Worm (Caenorhabditis elegans) whole organism, L3 larva: ENCODE data around the gene R08A2.9.

Experiments used
- ZK546.5 ChIP-seq: sonication (generic microtip); optimal IDR thresholded peaks from 2 replicates; lab custom pipeline; 2017; ENCODE audit warnings: missing biosample characterization, missing genetic modification characterization
- aly-2 ChIP-seq: fragments of 150-350 bp; optimal IDR thresholded peaks from 2 replicates; lab custom pipeline; 2014; ENCODE audit warnings: missing biosample characterization, missing genetic modification characterization
- ceh-28 ChIP-seq: fragments of 150-350 bp; optimal IDR thresholded peaks from 2 replicates; lab custom pipeline; 2014; ENCODE audit warnings: missing biosample characterization, missing genetic modification reagents, missing genetic modification characterization
- ceh-82 ChIP-seq: fragments of 150-350 bp; optimal IDR thresholded peaks from 2 replicates; lab custom pipeline; 2014; ENCODE audit warnings: missing biosample characterization, missing genetic modification characterization
- ceh-9 ChIP-seq: sonication (generic microtip); optimal IDR thresholded peaks from 2 replicates; lab custom pipeline; 2018; ENCODE audit warnings: missing biosample characterization, missing genetic modification characterization
- daf-12 ChIP-seq: fragments of 150-350 bp; optimal IDR thresholded peaks from 2 replicates; lab custom pipeline; 2014; ENCODE audit warnings: missing biosample characterization, missing genetic modification reagents, missing genetic modification characterization
- egl-5 ChIP-seq: fragments of 150-350 bp; optimal IDR thresholded peaks from 2 replicates; lab custom pipeline; 2017; ENCODE audit warnings: missing biosample characterization, missing genetic modification reagents, missing genetic modification characterization, inconsistent platforms
- elt-1 ChIP-seq: fragments of 150-350 bp; optimal IDR thresholded peaks from 2 replicates; lab custom pipeline; 2014; ENCODE audit warnings: missing biosample characterization, missing genetic modification characterization
- elt-2 ChIP-seq: sonication (generic microtip); optimal IDR thresholded peaks from 2 replicates; lab custom pipeline; 2016; ENCODE audit warnings: missing genetic modification reagents, mild to moderate bottlenecking, missing genetic modification characterization, missing compliant biosample characterization
- eor-1 ChIP-seq, 2 experiments: fragments of 150-350 bp; optimal IDR thresholded peaks; 2 replicates each; lab custom pipeline; 2014 to 2018; ENCODE audit warnings: missing biosample characterization in 2 of 2, missing genetic modification characterization in 2 of 2
- fkh-10 ChIP-seq: sonication (generic microtip); optimal IDR thresholded peaks from 2 replicates; lab custom pipeline; 2017; ENCODE audit warnings: missing biosample characterization, missing genetic modification reagents, missing genetic modification characterization
- fkh-2 ChIP-seq: fragments of 150-350 bp; optimal IDR thresholded peaks from 2 replicates; lab custom pipeline; 2014; ENCODE audit warnings: missing biosample characterization, missing genetic modification reagents, missing genetic modification characterization
- fos-1 ChIP-seq: fragments of 150-350 bp; optimal IDR thresholded peaks from 2 replicates; lab custom pipeline; 2014; ENCODE audit warnings: missing biosample characterization, missing genetic modification characterization
- lin-15B ChIP-seq: fragments of 150-350 bp; optimal IDR thresholded peaks from 2 replicates; lab custom pipeline; 2014; ENCODE audit warnings: missing biosample characterization, missing genetic modification characterization
- lsy-12 ChIP-seq: sonication (generic microtip); optimal IDR thresholded peaks from 2 replicates; lab custom pipeline; 2016; ENCODE audit warnings: mild to moderate bottlenecking, missing genetic modification characterization, missing compliant biosample characterization
- mdl-1 ChIP-seq: fragments of 150-350 bp; optimal IDR thresholded peaks from 2 replicates; lab custom pipeline; 2014; ENCODE audit warnings: missing biosample characterization, missing genetic modification characterization
- mml-1 ChIP-seq: fragments of 150-350 bp; sonication (generic microtip); optimal IDR thresholded peaks from 3 replicates; lab custom pipeline; 2014; ENCODE audit warnings: missing biosample characterization, missing genetic modification characterization
- nfya-1 ChIP-seq: sonication (generic microtip); optimal IDR thresholded peaks from 2 replicates; lab custom pipeline; 2017; ENCODE audit warnings: missing genetic modification characterization, mild to moderate bottlenecking, missing compliant biosample characterization, antibody characterized with exemption, moderate library complexity; ENCODE audit not compliant: insufficient read depth
- nhr-11 ChIP-seq: fragments of 150-350 bp; optimal IDR thresholded peaks from 2 replicates; lab custom pipeline; 2014; ENCODE audit warnings: missing biosample characterization, missing genetic modification characterization
- nhr-12 ChIP-seq: fragments of 150-350 bp; optimal IDR thresholded peaks from 2 replicates; lab custom pipeline; 2014; ENCODE audit warnings: missing biosample characterization, missing genetic modification characterization
- nhr-23 ChIP-seq: fragments of 150-350 bp; optimal IDR thresholded peaks from 2 replicates; lab custom pipeline; 2014; ENCODE audit warnings: missing biosample characterization, missing genetic modification reagents, missing genetic modification characterization
- nhr-237 ChIP-seq: fragments of 150-350 bp; optimal IDR thresholded peaks from 2 replicates; lab custom pipeline; 2014; ENCODE audit warnings: missing biosample characterization, missing genetic modification characterization
- nhr-25 ChIP-seq: sonication (generic microtip); optimal IDR thresholded peaks from 2 replicates; lab custom pipeline; 2017; ENCODE audit warnings: missing biosample characterization, missing genetic modification characterization
- nhr-28 ChIP-seq: fragments of 150-350 bp; optimal IDR thresholded peaks from 2 replicates; lab custom pipeline; 2014; ENCODE audit warnings: missing biosample characterization, missing genetic modification characterization
- nhr-43 ChIP-seq: sonication (generic microtip); optimal IDR thresholded peaks from 2 replicates; lab custom pipeline; 2016; ENCODE audit warnings: mild to moderate bottlenecking, missing genetic modification characterization, missing compliant biosample characterization; ENCODE audit not compliant: poor library complexity, severe bottlenecking
- nhr-77 ChIP-seq: fragments of 150-350 bp; optimal IDR thresholded peaks from 2 replicates; lab custom pipeline; 2014; ENCODE audit warnings: missing biosample characterization, missing genetic modification characterization
- pha-4 ChIP-seq: fragments of 150-350 bp; optimal IDR thresholded peaks from 2 replicates; lab custom pipeline; 2014; ENCODE audit warnings: missing biosample characterization, missing genetic modification reagents, missing genetic modification characterization
- snpc-4 ChIP-seq: fragments of 150-350 bp; optimal IDR thresholded peaks from 2 replicates; lab custom pipeline; 2014; ENCODE audit warnings: missing biosample characterization, missing genetic modification characterization
- tbx-2 ChIP-seq: sonication (generic microtip); optimal IDR thresholded peaks from 2 replicates; lab custom pipeline; 2016; ENCODE audit warnings: mild to moderate bottlenecking, missing genetic modification characterization, missing compliant biosample characterization
- unc-39 ChIP-seq: sonication (generic microtip); optimal IDR thresholded peaks from 4 replicates; lab custom pipeline; 2017; ENCODE audit warnings: missing biosample characterization, missing genetic modification characterization
- unc-62 ChIP-seq: fragments of 150-350 bp; sonication (generic microtip); optimal IDR thresholded peaks from 4 replicates; lab custom pipeline; 2014; ENCODE audit warnings: missing biosample characterization, missing genetic modification reagents, missing genetic modification characterization
- zag-1 ChIP-seq: fragments of 150-350 bp; optimal IDR thresholded peaks from 2 replicates; lab custom pipeline; 2014; ENCODE audit warnings: missing biosample characterization, missing genetic modification characterization

R08A2.9 gene

DNA sequence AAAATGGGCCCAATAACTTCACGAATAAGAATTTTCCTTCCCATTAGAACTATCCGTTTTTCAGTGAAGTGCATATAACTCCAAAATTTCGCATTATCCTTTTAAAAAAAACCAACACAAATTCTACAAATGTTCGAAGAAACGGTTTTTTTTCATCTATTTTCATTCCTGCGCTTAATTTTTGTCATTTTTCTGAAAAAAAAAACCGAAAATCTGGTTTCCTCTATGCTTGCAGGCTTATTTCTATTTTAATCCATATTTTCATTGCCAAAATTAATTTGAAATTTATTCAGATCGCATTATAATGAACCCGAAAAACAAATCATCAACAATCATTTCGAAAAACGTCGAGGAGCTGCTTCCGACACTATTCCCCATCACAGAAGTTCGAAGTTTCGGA is 9.4 kb upstream of the R08A2.9 start, which contains the start of gene set-5:
Gene set-5 (plus strand): TSS at position 301 of the 400 bp plus-strand sequence.
- no peak for TF ChIP-seq ceh-28
- TF ChIP-seq ceh-82 (tag; lab: Kevin White, UChicago) = no peak
- TF ChIP-seq egl-5 (tag; lab: Kevin White, UChicago) = no peak
- no peak for TF ChIP-seq elt-1 (tag; lab: Kevin White, UChicago)

DNA sequence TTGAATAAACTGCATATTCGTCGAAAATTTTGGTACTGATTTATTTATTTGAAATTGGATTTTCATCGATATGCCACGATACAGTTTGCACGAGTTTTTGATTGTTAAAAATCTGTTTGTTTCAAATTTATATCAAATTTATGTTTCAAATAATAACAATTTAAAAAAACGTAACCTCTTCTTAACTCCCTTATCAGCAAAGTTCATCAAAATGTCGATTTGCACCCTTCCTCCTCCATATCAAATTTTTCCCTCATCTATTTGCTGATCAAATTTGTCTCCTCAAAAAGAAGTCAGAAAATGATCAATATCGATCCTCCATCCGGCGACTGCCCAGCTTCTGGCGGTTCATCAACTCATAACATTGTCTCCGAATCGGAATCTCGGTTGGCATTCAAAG is 3.0 kb downstream of the R08A2.9 start, which contains the start of gene ssp-33:
Gene ssp-33 (plus strand): TSS at position 301 of the 400 bp plus-strand sequence.
- TF ChIP-seq nhr-12 (tag; lab: Kevin White, UChicago) (no peak), zag-1 (no peak), daf-12 (tag; lab: Kevin White, UChicago) (no peak), nhr-43 (tag; lab: Kevin White, UChicago) (no peak), nhr-25 (tag; lab: Kevin White, UChicago) (no peak), elt-2 (tag; lab: Kevin White, UChicago) (no peak), snpc-4 (tag; lab: Kevin White, UChicago) (no peak), ceh-82 (tag; lab: Kevin White, UChicago) (no peak), lsy-12 (no peak), fos-1 (tag; lab: Kevin White, UChicago) (no peak), nhr-11 (tag; lab: Kevin White, UChicago) (no peak), nfya-1 (tag; lab: Kevin White, UChicago) (no peak), eor-1 (tag; optimal IDR thresholded peaks at IDR 0.05; lab: Kevin White, UChicago) (no peak), aly-2 (tag; lab: Kevin White, UChicago) (no peak), unc-62 (GFP tag; lab: Kevin White, UChicago) (no peak), ceh-9 (tag; lab: Kevin White, UChicago) (no peak), fkh-10 (GFP tag; lab: Kevin White, UChicago) (no peak), ceh-28 (no peak)

DNA sequence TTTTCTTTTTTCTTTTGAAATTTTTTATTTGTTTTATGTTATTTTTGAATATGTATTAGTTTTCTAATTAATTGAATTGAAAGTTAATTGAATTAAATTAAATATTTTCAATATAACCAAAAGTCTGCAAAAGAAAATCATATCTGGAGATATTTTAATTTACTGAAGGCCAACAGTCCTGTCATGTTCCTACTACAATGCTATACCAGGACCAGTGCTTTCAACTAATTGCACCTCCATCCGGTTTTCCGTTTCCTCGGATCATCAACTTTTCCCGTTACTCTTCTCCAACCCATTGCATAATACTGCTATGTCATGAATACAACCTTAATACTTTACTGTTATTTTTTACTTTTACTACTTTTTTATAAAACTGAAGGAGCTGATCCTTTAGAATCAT is 4.3 kb downstream of the R08A2.9 start, which contains the start of gene R08A2.5:
Gene R08A2.5 (plus strand): TSS at position 301 of the 400 bp plus-strand sequence.
- TF ChIP-seq nhr-25 (tag; lab: Kevin White, UChicago) = no peak
- no peak for TF ChIP-seq nhr-23 (tag; lab: Kevin White, UChicago)
- no peak for TF ChIP-seq fkh-10 (GFP tag; lab: Kevin White, UChicago)
- no peak for TF ChIP-seq lin-15B (tag; lab: Kevin White, UChicago)
- TF ChIP-seq elt-2 (tag; lab: Kevin White, UChicago) = no peak
- no peak for TF ChIP-seq elt-1 (tag; lab: Kevin White, UChicago)
- TF ChIP-seq nfya-1 (tag; lab: Kevin White, UChicago) = no peak
- TF ChIP-seq mml-1 = no peak
- no peak for TF ChIP-seq nhr-11 (tag; lab: Kevin White, UChicago)
- no peak for TF ChIP-seq unc-39 (tag; lab: Kevin White, UChicago)
- TF ChIP-seq tbx-2 (tag; lab: Kevin White, UChicago) = no peak
- no peak for TF ChIP-seq fos-1 (tag; lab: Kevin White, UChicago)
- TF ChIP-seq aly-2 (tag; lab: Kevin White, UChicago) = no peak

DNA sequence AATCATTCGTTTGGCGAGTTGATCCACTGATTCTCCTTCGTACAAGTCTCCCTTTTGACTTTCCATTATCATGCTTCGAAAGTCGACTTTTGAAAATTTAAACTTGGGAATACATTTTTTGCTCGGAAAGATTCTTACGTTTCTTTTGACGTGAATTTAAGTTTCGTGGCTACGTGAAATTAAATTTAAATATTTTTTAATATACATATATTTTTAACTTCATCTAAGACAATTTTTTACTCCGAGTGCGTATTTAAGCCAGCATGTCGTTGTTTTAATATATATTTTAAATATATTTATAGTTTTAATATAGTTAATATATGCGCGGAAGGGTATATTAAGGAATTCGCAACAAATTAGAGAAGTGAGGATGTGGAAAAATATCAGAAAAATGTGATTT is 7.5 kb downstream of the R08A2.9 start, which contains the start of gene R08A2.2:
Gene R08A2.2 (minus strand): TSS at position 101 of the 400 bp plus-strand sequence.
- TF ChIP-seq ZK546.5 (tag; lab: Kevin White, UChicago) (no peak), nhr-237 (tag; lab: Kevin White, UChicago) (no peak), ceh-82 (tag; lab: Kevin White, UChicago) (no peak), snpc-4 (tag; lab: Kevin White, UChicago) (no peak), nfya-1 (tag; lab: Kevin White, UChicago) (no peak), pha-4 (tag; lab: Kevin White, UChicago) (no peak), mdl-1 (no peak), egl-5 (tag; lab: Kevin White, UChicago) (no peak), fkh-2 (tag; lab: Kevin White, UChicago) (no peak), fkh-10 (GFP tag; lab: Kevin White, UChicago) (no peak), lin-15B (tag; lab: Kevin White, UChicago) (no peak), nhr-28 (tag; lab: Kevin White, UChicago) (no peak), nhr-77 (tag; lab: Kevin White, UChicago) (no peak), elt-1 (tag; lab: Kevin White, UChicago) (no peak), unc-39 (tag; lab: Kevin White, UChicago) (no peak)
